Worm (Caenorhabditis elegans): ENCODE results near the gene srh-132.
A peak's percentile ranks its signal among the peaks of the same experiment; 100 is the strongest.
"Not testable (repeated sequence)": the region's sequence is repeated elsewhere in the genome, so short reads cannot be mapped to it uniquely, and the experiment has no call there.

srh-132 gene

DNA sequence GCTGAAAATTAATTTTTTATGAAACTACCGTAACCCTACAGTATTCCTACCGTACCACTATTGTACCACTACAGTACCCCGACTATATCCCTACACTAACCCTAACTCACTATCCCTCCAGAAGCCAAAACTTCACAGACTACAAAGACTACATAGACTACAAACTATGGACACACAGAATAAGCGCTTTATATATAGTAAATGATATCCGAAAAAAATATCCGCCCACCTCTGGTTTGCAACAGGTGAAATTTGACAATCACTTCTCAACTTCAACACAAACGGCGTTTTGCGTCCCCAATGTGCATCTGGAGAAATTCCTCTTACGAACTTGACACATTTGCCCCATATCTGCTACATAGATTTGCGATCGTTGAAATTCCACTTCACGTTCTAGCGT, at the start of gene srh-132:
Gene srh-132, plus strand, starts transcription at position 301 of the 400 bp plus-strand sequence.
- TF ChIP-seq cebp-2 (GFP tag; IDR thresholded peaks at IDR 0.05); fkh-3 (tag; optimal IDR thresholded peaks at IDR 0.05); madf-6 (GFP tag; IDR thresholded peaks at IDR 0.05): not testable (repeated sequence)

- no peak for TF ChIP-seq Y53G8AR.9 (GFP tag; conservative IDR thresholded peaks at IDR 0.05)
- TF ChIP-seq mcd-1 (GFP tag; IDR thresholded peaks at IDR 0.05), result no peak
- no peak for TF ChIP-seq lin-54 (GFP tag; optimal IDR thresholded peaks at IDR 0.05)
- no peak for TF ChIP-seq hmg-20 (GFP tag; IDR thresholded peaks at IDR 0.05)
- no peak for TF ChIP-seq hlh-12 (tag; optimal IDR thresholded peaks at IDR 0.05)
- TF ChIP-seq snpc-4 (GFP tag; optimal IDR thresholded peaks at IDR 0.05), result no peak
- TF ChIP-seq snpc-4 (tag; optimal IDR thresholded peaks at IDR 0.05), result peak in 1 of 4 experiments; percentile 44
- no peak for TF ChIP-seq nfyb-1 (GFP tag; IDR thresholded peaks at IDR 0.05)
- TF ChIP-seq hsf-1 (GFP tag; IDR thresholded peaks at IDR 0.05), result no peak
- no peak for TF ChIP-seq C06A6.2 (GFP tag; conservative IDR thresholded peaks at IDR 0.05)
Measured at ce11 chrV:17376639-17377038, 33.4 kb upstream of the srh-132 start, which contains the start of gene Y20C6A.1. Gene Y20C6A.1 (minus strand): TSS chrV:17376745.

DNA sequence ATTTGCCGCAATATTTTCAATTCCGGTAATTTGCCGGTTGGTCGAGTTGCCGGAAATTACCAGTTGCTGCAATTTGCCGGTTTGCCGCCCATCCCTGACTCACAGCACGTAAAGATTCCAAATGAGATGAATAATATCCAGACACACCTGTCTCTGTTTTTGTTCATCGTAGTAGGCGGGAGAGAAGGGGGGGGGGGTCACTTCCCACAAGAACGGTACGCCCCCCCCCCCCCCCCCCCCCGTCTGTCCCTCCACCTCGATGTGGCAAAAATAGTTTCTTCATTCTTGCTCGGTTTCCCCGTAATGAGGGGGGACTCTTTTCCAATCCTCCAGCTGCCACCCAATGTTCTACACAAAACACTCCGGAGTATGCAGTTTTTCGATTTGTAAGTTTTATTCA, 32.9 kb upstream of the srh-132 start, which contains the start of gene fbxb-7:
Gene fbxb-7, plus strand, starts transcription at position 267 of the 400 bp plus-strand sequence.
- peak; percentile 98 for TF ChIP-seq egrh-3 (GFP tag; IDR thresholded peaks at IDR 0.05)
- peak; percentile 83 for TF ChIP-seq zfh-2 (GFP tag; conservative IDR thresholded peaks at IDR 0.05)
- peak; percentile 77; the same call in 1 of the 2 replicates for TF ChIP-seq aptf-2 (GFP tag; conservative IDR thresholded peaks at IDR 0.05)
- no peak for TF ChIP-seq pbrm-1 (GFP tag; IDR thresholded peaks at IDR 0.05)
- no peak for TF ChIP-seq dpl-1 (GFP tag; optimal IDR thresholded peaks at IDR 0.05)
- no peak for TF ChIP-seq ztf-6 (GFP tag; IDR thresholded peaks at IDR 0.05)
- TF ChIP-seq attf-6 (GFP tag; IDR thresholded peaks at IDR 0.05), result no peak
- TF ChIP-seq gei-17 (GFP tag; optimal IDR thresholded peaks at IDR 0.05), result no peak
- no peak for TF ChIP-seq zim-3 (tag; optimal IDR thresholded peaks at IDR 0.05)
- no peak for TF ChIP-seq cebp-1 (GFP tag; IDR thresholded peaks at IDR 0.05)
- no peak for TF ChIP-seq cebp-1 (tag; optimal IDR thresholded peaks at IDR 0.05)
- no peak for TF ChIP-seq rpc-1 (optimal IDR thresholded peaks at IDR 0.05)
- no peak for TF ChIP-seq rpc-1 (tag; optimal IDR thresholded peaks at IDR 0.05)
- TF ChIP-seq madf-6 (GFP tag; IDR thresholded peaks at IDR 0.05), result no peak
- TF ChIP-seq dox-1 (GFP tag; IDR thresholded peaks at IDR 0.05), result no peak

ce11 chrV:17379932-17380331, 30.1 kb upstream of the srh-132 start, which contains the start of gene Y20C6A.4:
Gene Y20C6A.4 (plus strand): TSS chrV:17380232.
- no peak for TF ChIP-seq egrh-3 (GFP tag; IDR thresholded peaks at IDR 0.05)
- no peak for TF ChIP-seq ceh-40 (GFP tag; IDR thresholded peaks at IDR 0.05)
- TF ChIP-seq lin-35 (GFP tag; optimal IDR thresholded peaks at IDR 0.05), result no peak
- no peak for TF ChIP-seq lin-54 (GFP tag; optimal IDR thresholded peaks at IDR 0.05)
- TF ChIP-seq nhr-120 (GFP tag; IDR thresholded peaks at IDR 0.05), result no peak
- TF ChIP-seq Y95B8A.8 (GFP tag; IDR thresholded peaks at IDR 0.05), result no peak
- TF ChIP-seq sdz-38 (tag; optimal IDR thresholded peaks at IDR 0.05), result no peak
- TF ChIP-seq F57A8.1 (GFP tag; optimal IDR thresholded peaks at IDR 0.05), result no peak
- TF ChIP-seq ceh-91 (GFP tag; IDR thresholded peaks at IDR 0.05), result no peak
- no peak for TF ChIP-seq nhr-90 (tag; optimal IDR thresholded peaks at IDR 0.05)
- TF ChIP-seq aptf-2 (GFP tag; conservative IDR thresholded peaks at IDR 0.05), result no peak
- TF ChIP-seq rpc-1 (optimal IDR thresholded peaks at IDR 0.05), result no peak
- no peak for TF ChIP-seq rpc-1 (tag; optimal IDR thresholded peaks at IDR 0.05)
